Fruit fly (Drosophila melanogaster) whole organism, embryonic: ENCODE data around the gene cwo.

Source experiments
- Abd-B ChIP-seq: fragments of 200-800 bp; sonication (Bioruptor generic); optimal IDR thresholded peaks from 2 replicates; lab custom pipeline; 2018; ENCODE audit warnings: missing biosample characterization, mild to moderate bottlenecking, missing genetic modification characterization, moderate library complexity
- Antp ChIP-seq: fragments of 200-800 bp; sonication (Bioruptor generic); optimal IDR thresholded peaks from 3 replicates; lab custom pipeline; 2016; ENCODE audit warnings: missing biosample characterization, missing genetic modification characterization
- Atf3 ChIP-seq: fragments of 200-800 bp; sonication (Bioruptor generic); optimal IDR thresholded peaks from 3 replicates; lab custom pipeline; 2016; ENCODE audit warnings: missing biosample characterization, missing genetic modification characterization
- Blimp-1 ChIP-seq: fragments of 200-800 bp; sonication (Bioruptor generic); optimal IDR thresholded peaks from 3 replicates; lab custom pipeline; 2018; ENCODE audit warnings: missing biosample characterization, missing genetic modification characterization, mild to moderate bottlenecking, moderate library complexity, missing genetic modification reagents
- CG10267 ChIP-seq: fragments of 200-800 bp; sonication (Bioruptor generic); optimal IDR thresholded peaks from 2 replicates; lab custom pipeline; 2018; ENCODE audit warnings: missing biosample characterization, mild to moderate bottlenecking, missing genetic modification characterization, moderate library complexity
- CG12071 ChIP-seq: fragments of 200-800 bp; sonication (Bioruptor generic); optimal IDR thresholded peaks from 3 replicates; lab custom pipeline; 2018; ENCODE audit warnings: missing biosample characterization, mild to moderate bottlenecking, missing genetic modification characterization
- CG12104 ChIP-seq: fragments of 200-800 bp; sonication (Bioruptor generic); optimal IDR thresholded peaks from 3 replicates; lab custom pipeline; 2016; ENCODE audit warnings: missing biosample characterization, missing genetic modification characterization
- CG13123 ChIP-seq: fragments of 200-800 bp; sonication (Bioruptor generic); optimal IDR thresholded peaks from 2 replicates; lab custom pipeline; 2016; ENCODE audit warnings: missing biosample characterization, missing genetic modification characterization
- CG13775 ChIP-seq: fragments of 200-800 bp; sonication (Bioruptor generic); optimal IDR thresholded peaks from 3 replicates; lab custom pipeline; 2017; ENCODE audit warnings: missing biosample characterization, mild to moderate bottlenecking, missing genetic modification characterization
- CG14965 ChIP-seq: fragments of 200-800 bp; sonication (Bioruptor generic); optimal IDR thresholded peaks from 2 replicates; lab custom pipeline; 2016; ENCODE audit warnings: missing biosample characterization, missing genetic modification characterization, borderline replicate concordance
- CG1603 ChIP-seq: fragments of 200-800 bp; sonication (Bioruptor generic); optimal IDR thresholded peaks from 2 replicates; lab custom pipeline; 2019; ENCODE audit warnings: missing biosample characterization, mild to moderate bottlenecking, missing genetic modification characterization, moderate library complexity
- CG16813 ChIP-seq: fragments of 200-800 bp; sonication (Bioruptor generic); IDR thresholded peaks from 3 replicates; pipeline ENCODE4 v1.3.6; 2022; ENCODE audit warnings: missing biosample characterization, missing genetic modification characterization; ENCODE audit not compliant: partially characterized antibody
- CG17328 ChIP-seq: fragments of 200-800 bp; sonication (Bioruptor generic); IDR thresholded peaks from 2 replicates; pipeline ENCODE4 v1.3.6; 2022; ENCODE audit warnings: missing biosample characterization, missing genetic modification characterization
- CG18619 ChIP-seq: fragments of 200-800 bp; sonication (Bioruptor generic); optimal IDR thresholded peaks from 3 replicates; lab custom pipeline; 2017; ENCODE audit warnings: missing biosample characterization, mild to moderate bottlenecking, missing genetic modification characterization
- CG2116 ChIP-seq: fragments of 200-800 bp; sonication (Bioruptor generic); optimal IDR thresholded peaks from 3 replicates; lab custom pipeline; 2018; ENCODE audit warnings: missing biosample characterization, mild to moderate bottlenecking, missing genetic modification characterization
- CG6689 ChIP-seq: fragments of 200-800 bp; sonication (Bioruptor generic); IDR thresholded peaks from 2 replicates; pipeline ENCODE4 v1.3.6; 2022; ENCODE audit warnings: missing biosample characterization, missing genetic modification characterization
- CG6791 ChIP-seq: fragments of 200-800 bp; sonication (Bioruptor generic); IDR thresholded peaks from 3 replicates; pipeline ENCODE4 v1.3.6; 2022; ENCODE audit warnings: missing biosample characterization, missing genetic modification characterization; ENCODE audit not compliant: partially characterized antibody
- H2.0 ChIP-seq: fragments of 200-800 bp; sonication (Bioruptor generic); IDR thresholded peaks from 2 replicates; pipeline ENCODE4 v1.3.6; 2022; ENCODE audit warnings: missing biosample characterization, missing genetic modification characterization
- HLH4C ChIP-seq: fragments of 200-800 bp; sonication (Bioruptor generic); IDR thresholded peaks from 3 replicates; pipeline ENCODE4 v1.3.6; 2022; ENCODE audit warnings: missing biosample characterization, missing genetic modification characterization; ENCODE audit not compliant: partially characterized antibody
- Lpt ChIP-seq: fragments of >200 bp; optimal IDR thresholded peaks from 2 replicates; lab custom pipeline; 2018; ENCODE audit warnings: missing biosample characterization, missing genetic modification characterization
- MBD-R2 ChIP-seq: fragments of 200-800 bp; sonication (Bioruptor generic); IDR thresholded peaks from 2 replicates; pipeline ENCODE4 v1.3.6; 2022; ENCODE audit warnings: missing biosample characterization, missing genetic modification characterization
- Med ChIP-seq: fragments of 200-800 bp; sonication (Bioruptor generic); peaks from one replicate; lab custom pipeline; 2016; ENCODE audit warnings: missing biosample characterization, missing genetic modification characterization, mild to moderate bottlenecking, inconsistent platforms, moderate library complexity
- Myb ChIP-seq: fragments of 200-800 bp; sonication (Bioruptor generic); optimal IDR thresholded peaks from 2 replicates; lab custom pipeline; 2016; ENCODE audit warnings: missing biosample characterization, missing genetic modification characterization
- NC2β ChIP-seq: fragments of 200-800 bp; sonication (Bioruptor generic); optimal IDR thresholded peaks from 2 replicates; lab custom pipeline; 2016; ENCODE audit warnings: missing biosample characterization, missing genetic modification characterization
- Nf-YA ChIP-seq: fragments of 200-800 bp; sonication (Bioruptor generic); IDR thresholded peaks from 2 replicates; pipeline ENCODE4 v1.3.6; 2022; ENCODE audit warnings: missing biosample characterization, missing genetic modification characterization
- Opbp ChIP-seq: fragments of 200-800 bp; sonication (Bioruptor generic); IDR thresholded peaks from 3 replicates; pipeline ENCODE4 v1.3.6; 2022; ENCODE audit warnings: missing biosample characterization, missing genetic modification characterization; ENCODE audit not compliant: partially characterized antibody
- Sox100B ChIP-seq: fragments of 200-800 bp; sonication (Bioruptor generic); optimal IDR thresholded peaks from 3 replicates; lab custom pipeline; 2018; ENCODE audit warnings: missing biosample characterization, mild to moderate bottlenecking, missing genetic modification characterization
- Stat92E ChIP-seq, 3 experiments: fragments of >200 bp in 2 of 3; fragments of 200-800 bp in 1 of 3; sonication (Bioruptor generic) in 1 of 3; optimal IDR thresholded peaks; 2 replicates each; lab custom pipeline; 2017 to 2019; ENCODE audit warnings: missing biosample characterization in 3 of 3, missing genetic modification characterization in 3 of 3, mild to moderate bottlenecking in 1 of 3, moderate library complexity in 1 of 3
- YL-1 ChIP-seq: fragments of 200-800 bp; sonication (Bioruptor generic); optimal IDR thresholded peaks from 3 replicates; lab custom pipeline; 2017; ENCODE audit warnings: missing biosample characterization, mild to moderate bottlenecking, missing genetic modification characterization
- ato ChIP-seq: fragments of 200-800 bp; sonication (Bioruptor generic); IDR thresholded peaks from 2 replicates; pipeline ENCODE4 v1.3.6; 2022; ENCODE audit warnings: missing biosample characterization, missing genetic modification characterization; ENCODE audit not compliant: partially characterized antibody
- bowl ChIP-seq: fragments of 200-800 bp; sonication (Bioruptor generic); IDR thresholded peaks from 2 replicates; pipeline ENCODE4 v1.3.6; 2022; ENCODE audit warnings: missing biosample characterization, missing genetic modification characterization
- chinmo ChIP-seq: fragments of 200-800 bp; sonication (Bioruptor generic); IDR thresholded peaks from 4 replicates; pipeline ENCODE4 v1.3.6; 2022; ENCODE audit warnings: missing biosample characterization, missing genetic modification characterization; ENCODE audit not compliant: partially characterized antibody
- danr ChIP-seq: fragments of 200-800 bp; sonication (Bioruptor generic); IDR thresholded peaks from 2 replicates; pipeline ENCODE4 v1.3.6; 2022; ENCODE audit warnings: missing biosample characterization, missing genetic modification characterization
- ftz-f1 ChIP-seq: fragments of 200-800 bp; sonication (Bioruptor generic); optimal IDR thresholded peaks from 2 replicates; lab custom pipeline; 2016; ENCODE audit warnings: missing biosample characterization, missing genetic modification characterization
- gro ChIP-seq: fragments of 200-800 bp; sonication (Bioruptor generic); optimal IDR thresholded peaks from 2 replicates; lab custom pipeline; 2016; ENCODE audit warnings: missing biosample characterization, missing genetic modification characterization
- insv ChIP-seq, 2 experiments: fragments of 200-800 bp; sonication (Bioruptor generic); optimal IDR thresholded peaks; 3 replicates each; lab custom pipeline; 2016 to 2018; ENCODE audit warnings: missing biosample characterization in 2 of 2, missing genetic modification characterization in 2 of 2
- inv ChIP-seq: fragments of 200-800 bp; sonication (Bioruptor generic); IDR thresholded peaks from 2 replicates; pipeline ENCODE4 v1.3.6; 2022; ENCODE audit warnings: missing biosample characterization, missing genetic modification characterization; ENCODE audit not compliant: partially characterized antibody
- knrl ChIP-seq: fragments of 200-800 bp; sonication (Bioruptor generic); IDR thresholded peaks from 3 replicates; pipeline ENCODE4 v1.3.6; 2022; ENCODE audit warnings: missing biosample characterization, missing genetic modification characterization; ENCODE audit not compliant: partially characterized antibody
- luna ChIP-seq: fragments of 200-800 bp; sonication (Bioruptor generic); optimal IDR thresholded peaks from 2 replicates; lab custom pipeline; 2016; ENCODE audit warnings: missing biosample characterization, missing genetic modification characterization
- mam ChIP-seq: fragments of 200-800 bp; sonication (Bioruptor generic); optimal IDR thresholded peaks from 3 replicates; lab custom pipeline; 2016; ENCODE audit warnings: missing biosample characterization, missing genetic modification characterization
- mld ChIP-seq: fragments of 200-800 bp; sonication (Bioruptor generic); IDR thresholded peaks from 3 replicates; pipeline ENCODE4 v1.3.6; 2022; ENCODE audit warnings: missing biosample characterization, missing genetic modification characterization; ENCODE audit not compliant: partially characterized antibody
- odd ChIP-seq: fragments of 200-800 bp; sonication (Bioruptor generic); optimal IDR thresholded peaks from 2 replicates; lab custom pipeline; 2017; ENCODE audit warnings: missing biosample characterization, mild to moderate bottlenecking, missing genetic modification characterization
- slbo ChIP-seq: fragments of 200-800 bp; sonication (Bioruptor generic); IDR thresholded peaks from 2 replicates; pipeline ENCODE4 v1.3.6; 2022; ENCODE audit warnings: missing biosample characterization, missing genetic modification characterization
- sna ChIP-seq: fragments of 200-800 bp; sonication (Bioruptor generic); IDR thresholded peaks from 2 replicates; pipeline ENCODE4 v1.3.6; 2022; ENCODE audit warnings: missing biosample characterization, missing genetic modification characterization; ENCODE audit not compliant: partially characterized antibody
- stwl ChIP-seq: fragments of 200-800 bp; sonication (Bioruptor generic); optimal IDR thresholded peaks from 3 replicates; lab custom pipeline; 2018; ENCODE audit warnings: missing biosample characterization, mild to moderate bottlenecking, missing genetic modification characterization, moderate library complexity
- tna ChIP-seq: fragments of 200-800 bp; sonication (Bioruptor generic); IDR thresholded peaks from 2 replicates; pipeline ENCODE4 v1.3.6; 2022; ENCODE audit warnings: missing biosample characterization, missing genetic modification characterization; ENCODE audit not compliant: partially characterized antibody
- trem ChIP-seq: fragments of 200-800 bp; optimal IDR thresholded peaks from 3 replicates; lab custom pipeline; 2019; ENCODE audit warnings: missing biosample characterization, mild to moderate bottlenecking, missing genetic modification characterization, moderate library complexity
- unc-4 ChIP-seq: fragments of 200-800 bp; sonication (Bioruptor generic); IDR thresholded peaks from 2 replicates; pipeline ENCODE4 v1.3.6; 2022; ENCODE audit warnings: missing biosample characterization, missing genetic modification characterization; ENCODE audit not compliant: partially characterized antibody
- wor ChIP-seq: fragments of 200-800 bp; sonication (Bioruptor generic); IDR thresholded peaks from 2 replicates; pipeline ENCODE4 v1.3.6; 2022; ENCODE audit warnings: missing biosample characterization, missing genetic modification characterization

Gene cwo

dm6 chr3R:10407066-10407465, 19.0 kb downstream of the cwo start, which contains the start of gene CG6325 (continued):
- TF ChIP-seq Opbp (GFP tag; lab: Robert Waterston, UW) (peak; percentile 98), trem (tag; lab: Kevin White, UChicago) (peak; percentile 62), ftz-f1 (peak; percentile 7), HLH4C (GFP tag; lab: Robert Waterston, UW) (peak; percentile 99), unc-4 (GFP tag; lab: Robert Waterston, UW) (peak; percentile 99), CG13123 (no peak), bowl (GFP tag; lab: Robert Waterston, UW) (peak; percentile 33; the same call in 1 of the 2 replicates), Nf-YA (no peak), CG16813 (GFP tag; lab: Robert Waterston, UW) (peak; percentile 97), wor (no peak), CG17328 (GFP tag; lab: Robert Waterston, UW) (no peak), odd (GFP tag; lab: Kevin White, UChicago) (no peak), gro (peak; percentile 33), inv (GFP tag; lab: Robert Waterston, UW) (peak; percentile 95), H2.0 (GFP tag; lab: Robert Waterston, UW) (no peak), mld (peak; percentile 99), sna (GFP tag; lab: Robert Waterston, UW) (peak; percentile 98), NC2β (no peak), CG1603 (tag; lab: Kevin White, UChicago) (no peak), CG6689 (GFP tag; lab: Robert Waterston, UW) (no peak), Lpt (GFP tag; lab: Kevin White, UChicago) (no peak), danr (GFP tag; lab: Robert Waterston, UW) (no peak), Atf3 (GFP tag; lab: Kevin White, UChicago) (no peak), luna (peak; percentile 19), knrl (GFP tag; lab: Robert Waterston, UW) (peak; percentile 97), tna (GFP tag; lab: Robert Waterston, UW) (peak; percentile 99), Antp (GFP tag; lab: Kevin White, UChicago) (no peak), CG10267 (tag; lab: Kevin White, UChicago) (peak; percentile 33), Stat92E (GFP tag; optimal IDR thresholded peaks at IDR 0.05; lab: Kevin White, UChicago) (peak in 1 of 3 experiments; percentile 13), YL-1 (peak; percentile 31), Blimp-1 (GFP tag; lab: Kevin White, UChicago) (no peak), Abd-B (GFP tag; lab: Kevin White, UChicago) (no peak), CG18619 (GFP tag; lab: Kevin White, UChicago) (no peak), CG6791 (GFP tag; lab: Robert Waterston, UW) (peak; percentile 99), ato (peak; percentile 99), CG12071 (no peak), stwl (tag; lab: Kevin White, UChicago) (peak; percentile 79), CG12104 (no peak), MBD-R2 (GFP tag; lab: Robert Waterston, UW) (peak; percentile 75), insv (GFP tag; optimal IDR thresholded peaks at IDR 0.05; lab: Kevin White, UChicago) (peak in 1 of 2 experiments; percentile 42), CG13775 (no peak), CG14965 (GFP tag; lab: Kevin White, UChicago) (no peak), chinmo (GFP tag; lab: Robert Waterston, UW) (peak; percentile 99), Med (GFP tag; lab: Kevin White, UChicago) (peak; percentile 88), Sox100B (GFP tag; lab: Kevin White, UChicago) (no peak), Myb (peak; percentile 22), CG2116 (GFP tag; lab: Kevin White, UChicago) (peak; percentile 84), slbo (GFP tag; lab: Robert Waterston, UW) (peak; percentile 32; the same call in 1 of the 2 replicates), mam (GFP tag; lab: Kevin White, UChicago) (peak; percentile 21)
